Fruit fly (Drosophila melanogaster): Measurements from ENCODE around the gene Paip2.

Gene Paip2

dm6 chr3R:13012351-13012750 lies 31.8 kb downstream of the Paip2 start (continued):
- peak; percentile 74 for TF ChIP-seq Hr4 (GFP tag; optimal IDR thresholded peaks at IDR 0.05)
- peak; percentile 71 to 75 for TF ChIP-seq ss (GFP tag; optimal IDR thresholded peaks at IDR 0.05)
- TF ChIP-seq svp (GFP tag) = peak; percentile 87
- TF ChIP-seq topi (GFP tag; optimal IDR thresholded peaks at IDR 0.05) = peak; percentile 66
- peak; percentile 65 for TF ChIP-seq CG11902 (GFP tag; optimal IDR thresholded peaks at IDR 0.05)
- TF ChIP-seq pdm3 (GFP tag; optimal IDR thresholded peaks at IDR 0.05) = peak; percentile 78
- TF ChIP-seq Sox15 (GFP tag; optimal IDR thresholded peaks at IDR 0.05) = peak; percentile 73
- peak; percentile 50 to 55 for TF ChIP-seq salr (GFP tag; optimal IDR thresholded peaks at IDR 0.05)

- TF ChIP-seq CG6163 (GFP tag; IDR thresholded peaks at IDR 0.05) = peak; percentile 59
- TF ChIP-seq salr (GFP tag; optimal IDR thresholded peaks at IDR 0.05) = no peak
- TF ChIP-seq spab (GFP tag; optimal IDR thresholded peaks at IDR 0.05) = no peak
These were observed 32.4 kb downstream of the Paip2 start for dm6 chr3R:13012990-13013389.

- TF ChIP-seq ss (GFP tag; optimal IDR thresholded peaks at IDR 0.05) (no peak), OdsH (GFP tag; optimal IDR thresholded peaks at IDR 0.05) (no peak), dac (GFP tag; optimal IDR thresholded peaks at IDR 0.05) (no peak), salr (GFP tag; optimal IDR thresholded peaks at IDR 0.05) (no peak), dsx (GFP tag; optimal IDR thresholded peaks at IDR 0.05; ENCODE audit: poor library complexity, severe bottlenecking) (no peak), CG32006 (GFP tag; optimal IDR thresholded peaks at IDR 0.05) (peak; percentile 55), Smox (GFP tag; optimal IDR thresholded peaks at IDR 0.05) (no peak), CG8319 (GFP tag; optimal IDR thresholded peaks at IDR 0.05) (no peak), Blimp-1 (GFP tag; optimal IDR thresholded peaks at IDR 0.05) (no peak), Sox14 (GFP tag; optimal IDR thresholded peaks at IDR 0.05) (no peak), CG6163 (GFP tag; IDR thresholded peaks at IDR 0.05) (peak; percentile 41; the same call in 2 of the 3 replicates), pdm3 (GFP tag; optimal IDR thresholded peaks at IDR 0.05) (no peak), CG6792 (GFP tag; optimal IDR thresholded peaks at IDR 0.05) (no peak), CG31627 (GFP tag; optimal IDR thresholded peaks at IDR 0.05) (no peak), CG7368 (GFP tag; optimal IDR thresholded peaks at IDR 0.05) (no peak), Eip78C (GFP tag) (no peak), eg (GFP tag; IDR thresholded peaks at IDR 0.05) (peak; percentile 54), Sox102F (GFP tag; optimal IDR thresholded peaks at IDR 0.05) (no peak), CG8119 (GFP tag; IDR thresholded peaks at IDR 0.05) (0 out of 3 replicates have a peak, but pooled peaks have one; percentile 18), CG15336 (GFP tag; IDR thresholded peaks at IDR 0.05) (peak; percentile 51), Hr39 (GFP tag; optimal IDR thresholded peaks at IDR 0.05) (no peak), CG6276 (GFP tag; optimal IDR thresholded peaks at IDR 0.05) (no peak), CG16779 (tag; optimal IDR thresholded peaks at IDR 0.05) (no peak), vri (GFP tag; optimal IDR thresholded peaks at IDR 0.05) (no peak), Eip93F (GFP tag; optimal IDR thresholded peaks at IDR 0.05) (no peak), Eip75B (GFP tag; optimal IDR thresholded peaks at IDR 0.05) (no peak), CG10631 (GFP tag; optimal IDR thresholded peaks at IDR 0.05) (no peak), cyc (GFP tag; optimal IDR thresholded peaks at IDR 0.05) (no peak), net (GFP tag; optimal IDR thresholded peaks at IDR 0.05) (no peak), CG8632 (GFP tag; optimal IDR thresholded peaks at IDR 0.05) (no peak), achi (GFP tag; optimal IDR thresholded peaks at IDR 0.05) (no peak), Ets96B (tag; optimal IDR thresholded peaks at IDR 0.05) (no peak), Hr38 (GFP tag; optimal IDR thresholded peaks at IDR 0.05) (no peak), CG4318 (GFP tag; optimal IDR thresholded peaks at IDR 0.05) (no peak), fd59A (GFP tag; optimal IDR thresholded peaks at IDR 0.05) (no peak), Lpt (GFP tag; optimal IDR thresholded peaks at IDR 0.05) (no peak), topi (GFP tag; optimal IDR thresholded peaks at IDR 0.05) (no peak), CG6808 (GFP tag; optimal IDR thresholded peaks at IDR 0.05) (no peak), Gug (GFP tag; IDR thresholded peaks at IDR 0.05) (no peak; the same call in 1 of the 2 replicates), Ets21C (GFP tag; optimal IDR thresholded peaks at IDR 0.05) (no peak), Hr4 (GFP tag; optimal IDR thresholded peaks at IDR 0.05) (peak; percentile 43), Met (GFP tag; optimal IDR thresholded peaks at IDR 0.05) (no peak)
These were observed 33.7 kb downstream of the Paip2 start for dm6 chr3R:13014168-13014881.

Data from whole organism, prepupa.